Fruit fly (Drosophila melanogaster) whole organism, embryonic: Measurements from ENCODE around the gene eIF1.

Source experiments
- Atf3 ChIP-seq: fragments of 200-800 bp; sonication (Bioruptor generic); optimal IDR thresholded peaks from 3 replicates; lab custom pipeline; 2016; ENCODE audit warnings: missing biosample characterization, missing genetic modification characterization
- Awh ChIP-seq: fragments of 200-800 bp; sonication (Bioruptor generic); IDR thresholded peaks from 2 replicates; pipeline ENCODE4, ENCODE4 v1.3.6; 2022; ENCODE audit warnings: missing biosample characterization, missing genetic modification characterization
- CG10654 ChIP-seq: fragments of 200-800 bp; sonication (Bioruptor generic); optimal IDR thresholded peaks from 2 replicates; lab custom pipeline; 2016; ENCODE audit warnings: missing biosample characterization, missing genetic modification characterization
- CG12236 ChIP-seq: fragments of 200-800 bp; sonication (Bioruptor generic); optimal IDR thresholded peaks from 2 replicates; lab custom pipeline; 2016; ENCODE audit warnings: missing biosample characterization, missing genetic modification characterization
- CG13424 ChIP-seq: fragments of 200-800 bp; sonication (Bioruptor generic); optimal IDR thresholded peaks from 2 replicates; lab custom pipeline; 2019; ENCODE audit warnings: missing biosample characterization, mild to moderate bottlenecking, missing genetic modification characterization, moderate library complexity
- CG13894 ChIP-seq: fragments of 200-800 bp; sonication (Bioruptor generic); optimal IDR thresholded peaks from 3 replicates; lab custom pipeline; 2018; ENCODE audit warnings: missing biosample characterization, mild to moderate bottlenecking, missing genetic modification characterization, moderate library complexity
- CG14441 ChIP-seq: fragments of 200-800 bp; sonication (Bioruptor generic); IDR thresholded peaks from 2 replicates; pipeline ENCODE4 v1.3.6; 2022; ENCODE audit warnings: missing biosample characterization, missing genetic modification characterization
- CG14860 ChIP-seq: fragments of 200-800 bp; sonication (Bioruptor generic); IDR thresholded peaks from 3 replicates; pipeline ENCODE4 v1.3.6; 2022; ENCODE audit warnings: missing biosample characterization, missing genetic modification characterization; ENCODE audit not compliant: partially characterized antibody
- CG15011 ChIP-seq: fragments of 200-800 bp; sonication (Bioruptor generic); optimal IDR thresholded peaks from 3 replicates; lab custom pipeline; 2018; ENCODE audit warnings: missing biosample characterization, mild to moderate bottlenecking, missing genetic modification characterization
- CG15601 ChIP-seq: fragments of 200-800 bp; sonication (Bioruptor generic); optimal IDR thresholded peaks from 3 replicates; lab custom pipeline; 2019; ENCODE audit warnings: missing biosample characterization, mild to moderate bottlenecking, missing genetic modification characterization, moderate library complexity
- CG1602 ChIP-seq: fragments of 200-800 bp; sonication (Bioruptor generic); optimal IDR thresholded peaks from 3 replicates; lab custom pipeline; 2016; ENCODE audit warnings: missing biosample characterization, missing genetic modification characterization
- CG17802 ChIP-seq: fragments of 200-800 bp; sonication (Bioruptor generic); optimal IDR thresholded peaks from 2 replicates; lab custom pipeline; 2018; ENCODE audit warnings: missing biosample characterization, mild to moderate bottlenecking, missing genetic modification characterization, moderate library complexity
- CG2120 ChIP-seq: fragments of 200-800 bp; sonication (Bioruptor generic); optimal IDR thresholded peaks from 3 replicates; lab custom pipeline; 2016; ENCODE audit warnings: missing biosample characterization, missing genetic modification characterization
- CG31441 ChIP-seq: fragments of 200-800 bp; sonication (Bioruptor generic); IDR thresholded peaks from 2 replicates; pipeline ENCODE4 v1.3.6; 2022; ENCODE audit warnings: missing biosample characterization, missing genetic modification characterization
- CG32772 ChIP-seq: fragments of 200-800 bp; sonication (Bioruptor generic); IDR thresholded peaks from 2 replicates; pipeline ENCODE4 v1.3.6; 2022; ENCODE audit warnings: missing biosample characterization, missing genetic modification characterization
- CG4730 ChIP-seq: fragments of 200-800 bp; sonication (Bioruptor generic); IDR thresholded peaks from 2 replicates; pipeline ENCODE4 v1.3.6; 2022; ENCODE audit warnings: missing biosample characterization, missing genetic modification characterization
- CG5953 ChIP-seq: fragments of 200-800 bp; sonication (Bioruptor generic); IDR thresholded peaks from 2 replicates; pipeline ENCODE4 v1.3.6; 2022; ENCODE audit warnings: missing biosample characterization, missing genetic modification characterization
- CG6272 ChIP-seq: fragments of 200-800 bp; sonication (Bioruptor generic); IDR thresholded peaks from 2 replicates; pipeline ENCODE4 v1.3.6; 2022; ENCODE audit warnings: missing biosample characterization, missing genetic modification characterization
- CG7271 ChIP-seq: fragments of 200-800 bp; sonication (Bioruptor generic); optimal IDR thresholded peaks from 2 replicates; lab custom pipeline; 2018; ENCODE audit warnings: missing biosample characterization, mild to moderate bottlenecking, missing genetic modification characterization, moderate library complexity
- CG8359 ChIP-seq: fragments of 200-800 bp; sonication (Bioruptor generic); optimal IDR thresholded peaks from 2 replicates; lab custom pipeline; 2017; ENCODE audit warnings: missing biosample characterization, mild to moderate bottlenecking, missing genetic modification characterization, borderline replicate concordance
- CG9727 ChIP-seq: fragments of 200-800 bp; sonication (Bioruptor generic); optimal IDR thresholded peaks from 3 replicates; lab custom pipeline; 2017; ENCODE audit warnings: missing biosample characterization, mild to moderate bottlenecking, missing genetic modification characterization
- CTCF ChIP-seq: fragments of 200-800 bp; sonication (Bioruptor generic); optimal IDR thresholded peaks from 2 replicates; lab custom pipeline; 2017; ENCODE audit warnings: missing biosample characterization, mild to moderate bottlenecking, missing genetic modification characterization, moderate library complexity
- Doc2 ChIP-seq: fragments of 200-800 bp; sonication (Bioruptor generic); IDR thresholded peaks from 2 replicates; pipeline ENCODE4 v1.3.6; 2022; ENCODE audit warnings: missing biosample characterization, missing genetic modification characterization
- E2f1 ChIP-seq: fragments of 200-800 bp; sonication (Bioruptor generic); IDR thresholded peaks from 2 replicates; pipeline ENCODE4 v1.3.6; 2022; ENCODE audit warnings: missing biosample characterization, missing genetic modification characterization
- Gug ChIP-seq: fragments of 200-800 bp; sonication (Bioruptor generic); IDR thresholded peaks from 4 replicates; pipeline ENCODE4 v1.3.6; 2022; ENCODE audit warnings: missing biosample characterization, missing genetic modification characterization
- HmgZ ChIP-seq: fragments of 200-800 bp; sonication (Bioruptor generic); optimal IDR thresholded peaks from 2 replicates; lab custom pipeline; 2018; ENCODE audit warnings: missing biosample characterization, mild to moderate bottlenecking, missing genetic modification characterization
- Optix ChIP-seq: fragments of 200-800 bp; sonication (Bioruptor generic); IDR thresholded peaks from 3 replicates; pipeline ENCODE4 v1.3.6; 2022; ENCODE audit warnings: missing biosample characterization, missing genetic modification characterization
- PHDP ChIP-seq: fragments of 200-800 bp; sonication (Bioruptor generic); optimal IDR thresholded peaks from 3 replicates; lab custom pipeline; 2018; ENCODE audit warnings: missing biosample characterization, mild to moderate bottlenecking, missing genetic modification characterization, moderate library complexity
- Six4 ChIP-seq: fragments of 200-800 bp; sonication (Bioruptor generic); optimal IDR thresholded peaks from 2 replicates; lab custom pipeline; 2016; ENCODE audit warnings: missing biosample characterization, missing genetic modification characterization
- Sry-δ ChIP-seq: fragments of 200-800 bp; sonication (Bioruptor generic); optimal IDR thresholded peaks from 2 replicates; lab custom pipeline; 2016; ENCODE audit warnings: missing biosample characterization, missing genetic modification characterization
- Taf1 ChIP-seq: fragments of 200-800 bp; sonication (Bioruptor generic); IDR thresholded peaks from 2 replicates; pipeline ENCODE4 v1.3.6; 2022; ENCODE audit warnings: missing biosample characterization, missing genetic modification characterization
- bcd ChIP-seq: fragments of 200-800 bp; sonication (Bioruptor generic); optimal IDR thresholded peaks from 2 replicates; lab custom pipeline; 2017; ENCODE audit warnings: missing biosample characterization, mild to moderate bottlenecking, missing genetic modification characterization
- chinmo ChIP-seq: fragments of 200-800 bp; sonication (Bioruptor generic); IDR thresholded peaks from 4 replicates; pipeline ENCODE4 v1.3.6; 2022; ENCODE audit warnings: missing biosample characterization, missing genetic modification characterization; ENCODE audit not compliant: partially characterized antibody
- ci ChIP-seq: fragments of 200-800 bp; sonication (Bioruptor generic); IDR thresholded peaks from 3 replicates; pipeline ENCODE4 v1.3.6; 2022; ENCODE audit warnings: missing biosample characterization, missing genetic modification characterization
- da ChIP-seq: fragments of 200-800 bp; sonication (Bioruptor generic); optimal IDR thresholded peaks from 2 replicates; lab custom pipeline; 2016; ENCODE audit warnings: missing biosample characterization, missing genetic modification characterization
- en ChIP-seq: fragments of 200-800 bp; sonication (Bioruptor generic); optimal IDR thresholded peaks from 2 replicates; lab custom pipeline; 2016; ENCODE audit warnings: missing biosample characterization, missing genetic modification characterization
- esg ChIP-seq: fragments of 200-800 bp; sonication (Bioruptor generic); conservative IDR thresholded peaks from 2 replicates; pipeline ENCODE4 v1.3.6; 2022; ENCODE audit warnings: missing biosample characterization, missing genetic modification characterization
- exex ChIP-seq: fragments of 200-800 bp; sonication (Bioruptor generic); optimal IDR thresholded peaks from 4 replicates; lab custom pipeline; 2018; ENCODE audit warnings: missing biosample characterization, mild to moderate bottlenecking, missing genetic modification characterization, moderate library complexity
- ham ChIP-seq: fragments of 200-800 bp; sonication (Bioruptor generic); IDR thresholded peaks from 2 replicates; pipeline ENCODE4 v1.3.6; 2022; ENCODE audit warnings: missing biosample characterization, missing genetic modification characterization
- hth ChIP-seq: fragments of >200 bp; optimal IDR thresholded peaks from 2 replicates; lab custom pipeline; 2017; ENCODE audit warnings: inconsistent platforms
- kah ChIP-seq: fragments of 200-800 bp; sonication (Bioruptor generic); optimal IDR thresholded peaks from 2 replicates; lab custom pipeline; 2018; ENCODE audit warnings: missing biosample characterization, mild to moderate bottlenecking, missing genetic modification characterization
- lilli ChIP-seq: fragments of 200-800 bp; sonication (Bioruptor generic); optimal IDR thresholded peaks from 3 replicates; lab custom pipeline; 2016; ENCODE audit warnings: missing biosample characterization, missing genetic modification characterization
- nerfin-2 ChIP-seq: fragments of 200-800 bp; sonication (Bioruptor generic); IDR thresholded peaks from 2 replicates; pipeline ENCODE4 v1.3.6; 2022; ENCODE audit warnings: missing biosample characterization, missing genetic modification characterization; ENCODE audit not compliant: partially characterized antibody
- otp ChIP-seq: fragments of 200-800 bp; sonication (Bioruptor generic); IDR thresholded peaks from 3 replicates; pipeline ENCODE4, ENCODE4 v1.3.6; 2022; ENCODE audit warnings: missing biosample characterization, missing genetic modification characterization
- pan ChIP-seq, 4 experiments: fragments of >200 bp in 3 of 4; fragments of 200-800 bp in 1 of 4; sonication (Bioruptor generic) in 1 of 4; optimal IDR thresholded peaks in 3 of 4; IDR thresholded peaks in 1 of 4; 2 replicates each; pipeline versions ENCODE4 v1.3.6 to Lab custom; 2017 to 2022; ENCODE audit warnings: missing biosample characterization in 2 of 4, missing genetic modification characterization in 2 of 4, mixed read lengths in 1 of 4
- pb ChIP-seq: fragments of 200-800 bp; sonication (Bioruptor generic); optimal IDR thresholded peaks from 3 replicates; lab custom pipeline; 2016; ENCODE audit warnings: missing biosample characterization, missing genetic modification characterization
- pfk ChIP-seq: fragments of 200-800 bp; sonication (Bioruptor generic); optimal IDR thresholded peaks from 2 replicates; lab custom pipeline; 2018; ENCODE audit warnings: missing biosample characterization, mild to moderate bottlenecking, missing genetic modification characterization, moderate library complexity
- scrt ChIP-seq: fragments of 200-800 bp; sonication (Bioruptor generic); optimal IDR thresholded peaks from 2 replicates; lab custom pipeline; 2018; ENCODE audit warnings: missing biosample characterization, mild to moderate bottlenecking, missing genetic modification characterization, moderate library complexity
- sens-2 ChIP-seq: fragments of 200-800 bp; sonication (Bioruptor generic); IDR thresholded peaks from 2 replicates; pipeline ENCODE4 v1.3.6; 2022; ENCODE audit warnings: missing biosample characterization, missing genetic modification characterization
- so ChIP-seq: fragments of 200-800 bp; sonication (Bioruptor generic); IDR thresholded peaks from 3 replicates; pipeline ENCODE4 v1.3.6; 2022; ENCODE audit warnings: missing biosample characterization, missing genetic modification characterization
- yki ChIP-seq: fragments of >200 bp; optimal IDR thresholded peaks from 3 replicates; lab custom pipeline; 2018

eIF1 gene

dm6 chr3L:3178530-3179096, 44.5 kb upstream of the eIF1 start, which contains the start of the genes MnM and Girdin (continued):
- TF ChIP-seq scrt, result no peak
- no peak for TF ChIP-seq CG15011 (GFP tag; lab: Kevin White, UChicago)
- no peak for TF ChIP-seq yki (lab: Kevin White, UChicago)
- TF ChIP-seq lilli (GFP tag; lab: Kevin White, UChicago), result peak; percentile 87
- TF ChIP-seq CG31441, result no peak
- TF ChIP-seq nerfin-2 (GFP tag; lab: Robert Waterston, UW), result peak; percentile 59
- no peak for TF ChIP-seq PHDP (tag; lab: Kevin White, UChicago)
- TF ChIP-seq CG12236 (GFP tag; lab: Kevin White, UChicago), result peak; percentile 1
- TF ChIP-seq ham, result no peak
- TF ChIP-seq pb (GFP tag; lab: Kevin White, UChicago), result peak; percentile 53
- TF ChIP-seq CTCF (GFP tag; lab: Kevin White, UChicago), result no peak
- TF ChIP-seq Six4 (GFP tag; lab: Kevin White, UChicago), result peak; percentile 19
- peak; percentile 43 for TF ChIP-seq CG10654 (GFP tag; lab: Kevin White, UChicago)
- TF ChIP-seq en, result no peak
- TF ChIP-seq Optix (GFP tag; lab: Robert Waterston, UW), result no peak
- peak; percentile 28 for TF ChIP-seq da (GFP tag; lab: Kevin White, UChicago)
- no peak for TF ChIP-seq bcd (GFP tag; lab: Kevin White, UChicago)
- no peak for TF ChIP-seq kah (GFP tag; lab: Kevin White, UChicago)
- TF ChIP-seq CG17802, result no peak
- no peak for TF ChIP-seq hth (lab: Kevin White, UChicago)
- peak; percentile 91 for TF ChIP-seq CG2120 (GFP tag; lab: Kevin White, UChicago)
- no peak for TF ChIP-seq exex (tag; lab: Kevin White, UChicago)
- peak; percentile 32 for TF ChIP-seq CG1602 (GFP tag; lab: Kevin White, UChicago)
- TF ChIP-seq sens-2 (GFP tag; lab: Robert Waterston, UW), result no peak
- no peak for TF ChIP-seq Taf1 (GFP tag; lab: Robert Waterston, UW)
- TF ChIP-seq CG4730, result 0 out of 2 replicates have a peak, but pooled peaks have one; percentile 11
- TF ChIP-seq CG8359 (GFP tag; lab: Kevin White, UChicago), result no peak
- peak; percentile 46 for TF ChIP-seq CG9727 (GFP tag; lab: Kevin White, UChicago)
- no peak for TF ChIP-seq CG13894
- peak; percentile 82 for TF ChIP-seq HmgZ (tag; lab: Kevin White, UChicago)
- TF ChIP-seq CG15601 (tag; lab: Kevin White, UChicago), result no peak
- no peak for TF ChIP-seq Doc2 (GFP tag; lab: Robert Waterston, UW)
- peak; percentile 70 for TF ChIP-seq CG13424 (tag; lab: Kevin White, UChicago)
- TF ChIP-seq pfk (GFP tag; lab: Kevin White, UChicago), result no peak
- 0 out of 2 replicates have a peak, but pooled peaks have one; percentile 19 for TF ChIP-seq CG14441 (GFP tag; lab: Robert Waterston, UW)
- no peak for TF ChIP-seq Awh (GFP tag; lab: Robert Waterston, UW)
- TF ChIP-seq so, result no peak
- peak; percentile 42 for TF ChIP-seq esg (GFP tag; lab: Robert Waterston, UW)
- TF ChIP-seq CG6272, result peak; percentile 41; the same call in 1 of the 2 replicates
- TF ChIP-seq Atf3, result peak; percentile 54
- no peak for TF ChIP-seq pan (optimal IDR thresholded peaks at IDR 0.05; lab: Kevin White, UChicago)
- TF ChIP-seq pan (GFP tag; optimal IDR thresholded peaks at IDR 0.05 in 1 of 2, IDR thresholded peaks at IDR 0.05 in 1 of 2), result no peak
- TF ChIP-seq CG32772, result peak; percentile 44; the same call in 1 of the 2 replicates
- TF ChIP-seq CG7271, result no peak
- peak; percentile 100 for TF ChIP-seq Sry-δ (GFP tag; lab: Kevin White, UChicago)
- TF ChIP-seq chinmo (GFP tag; lab: Robert Waterston, UW), result 0 out of 4 replicates have a peak, but pooled peaks have one; percentile 4
- TF ChIP-seq CG14860 (GFP tag; lab: Robert Waterston, UW), result peak; percentile 80
- no peak for TF ChIP-seq CG5953 (GFP tag; lab: Robert Waterston, UW)
- TF ChIP-seq E2f1 (GFP tag; lab: Robert Waterston, UW), result peak; percentile 25; the same call in 1 of the 2 replicates
- TF ChIP-seq ci (GFP tag; lab: Robert Waterston, UW), result peak; percentile 53; the same call in 1 of the 3 replicates
- TF ChIP-seq Gug (GFP tag; lab: Robert Waterston, UW), result peak; percentile 56; the same call in 2 of the 4 replicates
- no peak for TF ChIP-seq otp (GFP tag; lab: Robert Waterston, UW)
